Fruit fly (Drosophila melanogaster): ENCODE data around the gene wgn.

DNA sequence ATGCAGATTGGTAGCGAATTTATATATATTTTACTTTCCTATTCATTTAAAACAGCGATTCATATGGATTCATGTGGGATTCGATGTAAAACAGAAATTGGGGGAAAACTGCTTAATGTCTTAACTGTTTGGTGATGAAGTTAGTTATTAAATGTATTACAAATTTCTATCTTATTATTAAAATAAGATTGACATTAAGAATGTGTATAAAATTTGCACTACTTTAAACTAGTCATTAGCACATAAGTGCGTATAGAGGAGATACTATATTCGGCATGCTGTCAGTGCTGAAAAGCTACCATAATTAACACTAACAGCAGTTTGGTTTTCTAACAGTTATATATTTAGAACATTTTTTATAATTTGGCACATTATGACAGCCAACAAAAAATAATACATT, 41.0 kb upstream of the wgn start:
- no peak for TF ChIP-seq CG1024 (GFP tag; IDR thresholded peaks at IDR 0.05)
- no peak for TF ChIP-seq luna (GFP tag; optimal IDR thresholded peaks at IDR 0.05)
- TF ChIP-seq Neu2 (GFP tag; optimal IDR thresholded peaks at IDR 0.05; ENCODE audit: borderline replicate concordance): no peak
